Worm (Caenorhabditis elegans): ENCODE results near the gene catp-5.

Gene catp-5

DNA sequence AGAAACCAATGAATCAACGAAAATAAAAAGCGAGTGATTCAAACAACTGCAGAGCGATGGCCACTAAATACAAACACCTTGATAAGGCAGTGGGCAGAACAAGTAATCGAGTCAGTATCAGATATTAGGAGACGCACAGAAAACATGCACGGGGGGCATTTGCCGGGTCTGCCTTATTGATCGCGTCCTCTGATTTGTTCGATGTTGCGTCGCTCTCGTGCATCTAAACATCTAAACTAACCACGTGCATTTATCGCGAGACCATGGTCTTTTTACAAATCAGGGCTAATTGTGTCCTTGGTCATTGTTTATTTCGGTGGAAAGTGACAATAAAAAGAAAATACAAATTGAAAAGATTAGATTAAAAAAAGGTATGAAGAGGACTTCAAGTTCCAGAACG lies 14.7 kb downstream of the catp-5 start, which contains the start of gene K07E3.4:
K07E3.4 (minus strand) TSS at position 100 of the 400 bp plus-strand sequence.
- TF ChIP-seq Y67H2A.10 (GFP tag; conservative IDR thresholded peaks at IDR 0.05) = no peak
- no peak for TF ChIP-seq cebp-2 (GFP tag; IDR thresholded peaks at IDR 0.05)
- TF ChIP-seq C06A6.2 (GFP tag; conservative IDR thresholded peaks at IDR 0.05) = peak; percentile 48; the same call in 1 of the 2 replicates
- no peak for TF ChIP-seq rcor-1 (GFP tag; IDR thresholded peaks at IDR 0.05)
- no peak for TF ChIP-seq nfya-2 (GFP tag; IDR thresholded peaks at IDR 0.05)
- TF ChIP-seq egl-18 (GFP tag; IDR thresholded peaks at IDR 0.05) = no peak
- no peak for TF ChIP-seq hsf-1 (GFP tag; IDR thresholded peaks at IDR 0.05)
- TF ChIP-seq F57A8.1 (GFP tag; optimal IDR thresholded peaks at IDR 0.05) = no peak
- TF ChIP-seq nhr-179 (tag; optimal IDR thresholded peaks at IDR 0.05) = no peak
- TF ChIP-seq F37B4.10 (GFP tag; IDR thresholded peaks at IDR 0.05) = no peak
- TF ChIP-seq tbx-9 (tag; optimal IDR thresholded peaks at IDR 0.05; ENCODE audit: borderline replicate concordance) = no peak
- no peak for TF ChIP-seq aptf-2 (GFP tag; conservative IDR thresholded peaks at IDR 0.05)
- TF ChIP-seq fkh-3 (tag; optimal IDR thresholded peaks at IDR 0.05) = no peak
- TF ChIP-seq egrh-3 (GFP tag; IDR thresholded peaks at IDR 0.05) = no peak
- no peak for TF ChIP-seq Y95B8A.8 (GFP tag; IDR thresholded peaks at IDR 0.05)
- no peak for TF ChIP-seq lag-1 (GFP tag; IDR thresholded peaks at IDR 0.05)
- peak; percentile 28; the same call in 1 of the 2 replicates for TF ChIP-seq cebp-1 (GFP tag; IDR thresholded peaks at IDR 0.05)
- peak; percentile 76 for TF ChIP-seq cebp-1 (tag; optimal IDR thresholded peaks at IDR 0.05)
- TF ChIP-seq lin-35 (GFP tag; optimal IDR thresholded peaks at IDR 0.05) = no peak
- TF ChIP-seq egl-44 (GFP tag; IDR thresholded peaks at IDR 0.05) = no peak
- peak; percentile 68; the same call in 1 of the 2 replicates for TF ChIP-seq lin-26 (GFP tag; IDR thresholded peaks at IDR 0.05)
- no peak for TF ChIP-seq ztf-25 (GFP tag; IDR thresholded peaks at IDR 0.05)
- TF ChIP-seq nhr-80 (tag; optimal IDR thresholded peaks at IDR 0.05) = peak; percentile 64
- TF ChIP-seq snpc-1.3 (tag; optimal IDR thresholded peaks at IDR 0.05; ENCODE audit: insufficient read depth) = no peak
- 0 out of 2 replicates have a peak, but pooled peaks have one; percentile 38 for TF ChIP-seq nfyb-1 (GFP tag; IDR thresholded peaks at IDR 0.05)
- no peak for TF ChIP-seq lsy-27 (tag; optimal IDR thresholded peaks at IDR 0.05; ENCODE audit: borderline replicate concordance, insufficient read depth)
- no peak for TF ChIP-seq K11D2.4 (GFP tag; IDR thresholded peaks at IDR 0.05)
- peak; percentile 58 for TF ChIP-seq attf-5 (GFP tag; optimal IDR thresholded peaks at IDR 0.05)
- TF ChIP-seq D2030.7 (GFP tag; IDR thresholded peaks at IDR 0.05) = no peak
- peak; percentile 8 for TF ChIP-seq ets-4 (GFP tag; optimal IDR thresholded peaks at IDR 0.05)
- peak; percentile 9 for TF ChIP-seq ZK185.1 (tag; optimal IDR thresholded peaks at IDR 0.05; ENCODE audit: poor library complexity, severe bottlenecking)
- peak; percentile 47; the same call in 1 of the 2 replicates for TF ChIP-seq lir-1 (GFP tag; conservative IDR thresholded peaks at IDR 0.05)
- TF ChIP-seq ceh-91 (GFP tag; IDR thresholded peaks at IDR 0.05) = no peak
- TF ChIP-seq hrde-1 (tag; optimal IDR thresholded peaks at IDR 0.05; ENCODE audit: borderline replicate concordance) = no peak
- no peak for TF ChIP-seq F22D6.2 (tag; optimal IDR thresholded peaks at IDR 0.05)
- TF ChIP-seq lsl-1 (GFP tag; optimal IDR thresholded peaks at IDR 0.05) = no peak
- no peak for TF ChIP-seq ztf-3 (GFP tag; optimal IDR thresholded peaks at IDR 0.05)
- no peak for TF ChIP-seq rpc-1 (optimal IDR thresholded peaks at IDR 0.05)
- TF ChIP-seq rpc-1 (tag; optimal IDR thresholded peaks at IDR 0.05) = no peak
- TF ChIP-seq chd-7 (tag; optimal IDR thresholded peaks at IDR 0.05) = peak; percentile 62
- no peak for TF ChIP-seq attf-6 (GFP tag; IDR thresholded peaks at IDR 0.05)
- TF ChIP-seq ama-1 (optimal IDR thresholded peaks at IDR 0.05) = no peak
- no peak for TF ChIP-seq ama-1 (GFP tag; optimal IDR thresholded peaks at IDR 0.05)
- TF ChIP-seq madf-10 (tag; optimal IDR thresholded peaks at IDR 0.05) = peak; percentile 22
- no peak for TF ChIP-seq lin-54 (GFP tag; optimal IDR thresholded peaks at IDR 0.05)
- no peak for TF ChIP-seq sdz-38 (tag; optimal IDR thresholded peaks at IDR 0.05)
- TF ChIP-seq F33H1.4 (GFP tag; IDR thresholded peaks at IDR 0.05) = no peak
- TF ChIP-seq tbp1 (GFP tag; optimal IDR thresholded peaks at IDR 0.05) = peak; percentile 26
- TF ChIP-seq hmg-1.2 (GFP tag; IDR thresholded peaks at IDR 0.05) = peak; percentile 55; the same call in 1 of the 2 replicates
- TF ChIP-seq ztf-18 (tag; optimal IDR thresholded peaks at IDR 0.05) = no peak
